Worm (Caenorhabditis elegans) whole organism, late embryonic: ENCODE measurements around the gene C08B6.10.

ENCODE experiments used
- C08G9.2 ChIP-seq: sonication (generic microtip); optimal IDR thresholded peaks from 2 replicates; lab custom pipeline; 2016; ENCODE audit warnings: mild to moderate bottlenecking, missing genetic modification characterization, moderate library complexity, missing compliant biosample characterization
- F13H6.1 ChIP-seq: sonication (generic microtip); optimal IDR thresholded peaks from 2 replicates; lab custom pipeline; 2016; ENCODE audit warnings: missing genetic modification characterization, missing compliant biosample characterization
- K02D7.2 ChIP-seq: sonication (generic microtip); optimal IDR thresholded peaks from 2 replicates; lab custom pipeline; 2017; ENCODE audit warnings: mild to moderate bottlenecking, missing genetic modification characterization, missing compliant biosample characterization
- T23F11.4 ChIP-seq: fragments of 200-800 bp; sonication (Bioruptor generic); optimal IDR thresholded peaks from 2 replicates; lab custom pipeline; 2018; ENCODE audit warnings: mild to moderate bottlenecking, missing genetic modification characterization, missing compliant biosample characterization
- ahr-1 ChIP-seq: sonication (generic microtip); optimal IDR thresholded peaks from 2 replicates; lab custom pipeline; 2016; ENCODE audit warnings: missing genetic modification characterization, missing compliant biosample characterization
- ceh-22 ChIP-seq: sonication (generic microtip); optimal IDR thresholded peaks from 2 replicates; lab custom pipeline; 2017; ENCODE audit warnings: missing biosample characterization, missing genetic modification characterization
- ceh-24 ChIP-seq: sonication (generic microtip); optimal IDR thresholded peaks from 2 replicates; lab custom pipeline; 2016; ENCODE audit warnings: mild to moderate bottlenecking, missing genetic modification characterization, missing compliant biosample characterization
- ceh-30 ChIP-seq: fragments of 150-350 bp; optimal IDR thresholded peaks from 2 replicates; lab custom pipeline; 2014; ENCODE audit warnings: missing biosample characterization, missing genetic modification characterization
- ceh-31 ChIP-seq: sonication (generic microtip); optimal IDR thresholded peaks from 2 replicates; lab custom pipeline; 2016; ENCODE audit warnings: missing genetic modification characterization, missing compliant biosample characterization
- ceh-45 ChIP-seq: fragments of 200-800 bp; sonication (Bioruptor generic); IDR thresholded peaks from 2 replicates; pipeline ENCODE4 v1.3.6; 2022; ENCODE audit warnings: missing genetic modification reagents, missing genetic modification characterization, missing compliant biosample characterization
- ceh-9 ChIP-seq: sonication (generic microtip); optimal IDR thresholded peaks from 2 replicates; lab custom pipeline; 2016; ENCODE audit warnings: mild to moderate bottlenecking, missing genetic modification characterization, inconsistent platforms, missing compliant biosample characterization
- che-1 ChIP-seq: sonication (generic microtip); optimal IDR thresholded peaks from 2 replicates; lab custom pipeline; 2016; ENCODE audit warnings: mild to moderate bottlenecking, missing genetic modification characterization, missing compliant biosample characterization
- dmd-4 ChIP-seq: sonication (generic microtip); optimal IDR thresholded peaks from 2 replicates; lab custom pipeline; 2016; ENCODE audit warnings: borderline replicate concordance, missing genetic modification characterization, missing compliant biosample characterization
- dve-1 ChIP-seq: sonication (generic microtip); optimal IDR thresholded peaks from 2 replicates; lab custom pipeline; 2017; ENCODE audit warnings: antibody characterized with exemption, mild to moderate bottlenecking, missing genetic modification characterization, missing compliant biosample characterization
- elt-2 ChIP-seq: sonication (generic microtip); optimal IDR thresholded peaks from 2 replicates; lab custom pipeline; 2016; ENCODE audit warnings: missing genetic modification reagents, missing genetic modification characterization, missing compliant biosample characterization
- elt-4 ChIP-seq: sonication (generic microtip); optimal IDR thresholded peaks from 2 replicates; lab custom pipeline; 2016; ENCODE audit warnings: missing genetic modification characterization, missing compliant biosample characterization
- gmeb-2 ChIP-seq: sonication (generic microtip); optimal IDR thresholded peaks from 2 replicates; lab custom pipeline; 2016; ENCODE audit warnings: missing genetic modification characterization, inconsistent platforms, missing compliant biosample characterization
- hlh-15 ChIP-seq: sonication (generic microtip); optimal IDR thresholded peaks from 2 replicates; lab custom pipeline; 2016; ENCODE audit warnings: missing genetic modification characterization, missing compliant biosample characterization
- hlh-30 ChIP-seq: sonication (generic microtip); optimal IDR thresholded peaks from 2 replicates; lab custom pipeline; 2017; ENCODE audit warnings: antibody characterized with exemption, missing genetic modification characterization, missing compliant biosample characterization; ENCODE audit not compliant: insufficient read depth
- lin-11 ChIP-seq: fragments of 200-800 bp; sonication (Bioruptor generic); optimal IDR thresholded peaks from 2 replicates; lab custom pipeline; 2018; ENCODE audit warnings: mild to moderate bottlenecking, missing genetic modification characterization, missing compliant biosample characterization
- mec-3 ChIP-seq: sonication (generic microtip); optimal IDR thresholded peaks from 2 replicates; lab custom pipeline; 2016; ENCODE audit warnings: borderline replicate concordance, missing genetic modification characterization, missing compliant biosample characterization
- nfya-1 ChIP-seq: sonication (generic microtip); optimal IDR thresholded peaks from 2 replicates; lab custom pipeline; 2017; ENCODE audit warnings: missing genetic modification characterization, mild to moderate bottlenecking, missing compliant biosample characterization, antibody characterized with exemption, moderate library complexity
- npax-4 ChIP-seq: sonication (generic microtip); optimal IDR thresholded peaks from 2 replicates; lab custom pipeline; 2016; ENCODE audit warnings: missing genetic modification characterization, missing compliant biosample characterization
- pag-3 ChIP-seq: sonication (generic microtip); optimal IDR thresholded peaks from 2 replicates; lab custom pipeline; 2016; ENCODE audit warnings: missing compliant biosample characterization, missing genetic modification characterization, borderline replicate concordance
- pat-9 ChIP-seq: fragments of 200-800 bp; sonication (Bioruptor generic); optimal IDR thresholded peaks from 2 replicates; lab custom pipeline; 2018; ENCODE audit warnings: mild to moderate bottlenecking, missing genetic modification characterization, moderate library complexity, missing compliant biosample characterization
- pqm-1 ChIP-seq: sonication (generic microtip); optimal IDR thresholded peaks from 2 replicates; lab custom pipeline; 2016; ENCODE audit warnings: missing genetic modification characterization, missing compliant biosample characterization
- ref-2 ChIP-seq: sonication (generic microtip); optimal IDR thresholded peaks from 2 replicates; lab custom pipeline; 2016; ENCODE audit warnings: missing genetic modification characterization, missing compliant biosample characterization
- sdc-2 ChIP-seq: sonication (generic microtip); optimal IDR thresholded peaks from 2 replicates; lab custom pipeline; 2016; ENCODE audit warnings: missing genotype, missing genetic modification characterization, missing compliant biosample characterization
- ttx-3 ChIP-seq: sonication (generic microtip); optimal IDR thresholded peaks from 2 replicates; lab custom pipeline; 2016; ENCODE audit warnings: missing genetic modification reagents, missing genetic modification characterization, missing compliant biosample characterization
- unc-3 ChIP-seq, 2 experiments: fragments of 200-800 bp in 1 of 2; sonication (Bioruptor generic) in 1 of 2; sonication (generic microtip) in 1 of 2; conservative IDR thresholded peaks in 1 of 2; optimal IDR thresholded peaks in 1 of 2; 2 replicates each; pipeline versions ENCODE4 v1.3.6 to Lab custom; 2016 to 2022; ENCODE audit warnings: missing compliant biosample characterization in 2 of 2, missing genetic modification characterization in 2 of 2, missing genetic modification reagents in 1 of 2
- unc-55 ChIP-seq: sonication (generic microtip); optimal IDR thresholded peaks from 2 replicates; lab custom pipeline; 2017; ENCODE audit warnings: missing biosample characterization, missing genetic modification reagents, missing genetic modification characterization
- unc-86 ChIP-seq: sonication (generic microtip); optimal IDR thresholded peaks from 2 replicates; lab custom pipeline; 2016; ENCODE audit warnings: missing genetic modification characterization, missing compliant biosample characterization
- zip-5 ChIP-seq: sonication (generic microtip); optimal IDR thresholded peaks from 2 replicates; lab custom pipeline; 2016; ENCODE audit warnings: missing genetic modification characterization, missing compliant biosample characterization

Gene C08B6.10

ce11 chrV:10087103-10087502 lies 38.2 kb upstream of the C08B6.10 start, which contains the start of gene R04B5.5:
R04B5.5 (plus strand) TSS chrV:10087480.
- TF ChIP-seq ref-2 (tag; lab: Kevin White, UChicago) (no peak), nfya-1 (no peak), ceh-30 (peak; percentile 59), elt-2 (tag; lab: Kevin White, UChicago) (peak; percentile 95), che-1 (tag; lab: Kevin White, UChicago) (no peak), ttx-3 (tag; lab: Kevin White, UChicago) (no peak), unc-55 (GFP tag; lab: Kevin White, UChicago) (peak; percentile 1), elt-4 (tag; lab: Kevin White, UChicago) (no peak)

ce11 chrV:10090461-10090860 lies 34.8 kb upstream of the C08B6.10 start, which contains the start of gene R04B5.7:
R04B5.7 (minus strand) TSS chrV:10090561.
- TF ChIP-seq ceh-9 (tag; lab: Kevin White, UChicago): no peak
- TF ChIP-seq dve-1 (tag; lab: Kevin White, UChicago): no peak
- TF ChIP-seq mec-3 (tag; lab: Kevin White, UChicago): no peak
- no peak for TF ChIP-seq ceh-24
- TF ChIP-seq F13H6.1: no peak
- TF ChIP-seq ceh-31 (tag; lab: Kevin White, UChicago): no peak
- TF ChIP-seq ceh-45 (GFP tag; lab: Robert Waterston, UW): no peak
- TF ChIP-seq C08G9.2 (tag; lab: Kevin White, UChicago): no peak
- no peak for TF ChIP-seq elt-2 (tag; lab: Kevin White, UChicago)
- no peak for TF ChIP-seq pat-9
- TF ChIP-seq ttx-3 (tag; lab: Kevin White, UChicago): no peak
- no peak for TF ChIP-seq ceh-22 (tag; lab: Kevin White, UChicago)
- TF ChIP-seq ahr-1 (tag; lab: Kevin White, UChicago): no peak
- no peak for TF ChIP-seq unc-86 (tag; lab: Kevin White, UChicago)
- TF ChIP-seq dmd-4: no peak
- no peak for TF ChIP-seq pqm-1
- TF ChIP-seq hlh-30: no peak

- TF ChIP-seq npax-4 (tag; lab: Kevin White, UChicago): no peak
- no peak for TF ChIP-seq elt-2 (tag; lab: Kevin White, UChicago)
- TF ChIP-seq, all 69 proteins: peak for 0
These were observed 34.1 kb upstream of the C08B6.10 start, which contains the start of gene R04B5.11 for ce11 chrV:10091152-10091551. R04B5.11 (minus strand) TSS chrV:10091252.

- no peak for TF ChIP-seq pqm-1
- no peak for TF ChIP-seq unc-3 (GFP tag; conservative IDR thresholded peaks at IDR 0.05; lab: Robert Waterston, UW)
- TF ChIP-seq unc-3 (tag; optimal IDR thresholded peaks at IDR 0.05; lab: Kevin White, UChicago): no peak
- TF ChIP-seq ceh-31 (tag; lab: Kevin White, UChicago): no peak
- no peak for TF ChIP-seq ref-2 (tag; lab: Kevin White, UChicago)
These were observed 30.9 kb upstream of the C08B6.10 start, which contains the start of gene srd-49 for ce11 chrV:10094374-10094773. srd-49 (plus strand) TSS chrV:10094674.

- TF ChIP-seq elt-2 (tag; lab: Kevin White, UChicago): peak; percentile 17
- no peak for TF ChIP-seq K02D7.2 (tag; lab: Kevin White, UChicago)
These were observed 28.4 kb upstream of the C08B6.10 start for ce11 chrV:10096932-10097331.

ce11 chrV:10098429-10098828 lies 26.9 kb upstream of the C08B6.10 start, which contains the start of gene ugt-47:
ugt-47 (minus strand) TSS chrV:10098597.
- no peak for TF ChIP-seq ceh-31 (tag; lab: Kevin White, UChicago)
- TF ChIP-seq F13H6.1: no peak
- TF ChIP-seq T23F11.4 (GFP tag; lab: Kevin White, UChicago): no peak
- no peak for TF ChIP-seq unc-3 (GFP tag; conservative IDR thresholded peaks at IDR 0.05; lab: Robert Waterston, UW)
- TF ChIP-seq unc-3 (tag; optimal IDR thresholded peaks at IDR 0.05; lab: Kevin White, UChicago): no peak
- TF ChIP-seq gmeb-2: no peak
- TF ChIP-seq nfya-1: no peak
- TF ChIP-seq pag-3 (tag; lab: Kevin White, UChicago): no peak
- no peak for TF ChIP-seq ttx-3 (tag; lab: Kevin White, UChicago)
- TF ChIP-seq pat-9: no peak
- no peak for TF ChIP-seq lin-11 (tag; lab: Kevin White, UChicago)
- TF ChIP-seq zip-5 (tag; lab: Kevin White, UChicago): no peak
- no peak for TF ChIP-seq sdc-2 (tag; lab: Kevin White, UChicago)
- TF ChIP-seq hlh-15: no peak
- no peak for TF ChIP-seq unc-55 (GFP tag; lab: Kevin White, UChicago)
- TF ChIP-seq elt-4 (tag; lab: Kevin White, UChicago): no peak
- TF ChIP-seq C08G9.2 (tag; lab: Kevin White, UChicago): no peak
